Worm (Caenorhabditis elegans): ENCODE measurements around the gene ZK1290.14.

ce11 chrII:7575614-7576013, 20.2 kb upstream of the ZK1290.14 start, which contains the start of gene F35D2.1:
- TF ChIP-seq elt-3 (tag; optimal IDR thresholded peaks at IDR 0.05) (no peak), R02D3.7 (tag; optimal IDR thresholded peaks at IDR 0.05) (no peak), unc-62 (GFP tag; optimal IDR thresholded peaks at IDR 0.05) (no peak), ztf-11 (tag; optimal IDR thresholded peaks at IDR 0.05) (no peak), nhr-11 (tag; optimal IDR thresholded peaks at IDR 0.05) (no peak)

Measured in whole organism, L3 larva.